Worm (Caenorhabditis elegans): ENCODE data around the gene atx-3.
A peak's percentile ranks its signal among the peaks of the same experiment; 100 is the strongest.

Gene atx-3

ce11 chrV:15550408-15550807, 26.8 kb downstream of the atx-3 start:
- TF ChIP-seq drap-1 (GFP tag; optimal IDR thresholded peaks at IDR 0.05): peak; percentile 7
- no peak for TF ChIP-seq mls-2 (tag; optimal IDR thresholded peaks at IDR 0.05)

ce11 chrV:15547727-15548126, 29.5 kb downstream of the atx-3 start:
- TF ChIP-seq tbx-8 (GFP tag; optimal IDR thresholded peaks at IDR 0.05) (no peak), pha-4 (tag; optimal IDR thresholded peaks at IDR 0.05) (no peak), nhr-2 (tag; optimal IDR thresholded peaks at IDR 0.05) (no peak), ceh-39 (tag; optimal IDR thresholded peaks at IDR 0.05) (no peak), ceh-83 (GFP tag; optimal IDR thresholded peaks at IDR 0.05) (no peak), sptf-1 (tag; optimal IDR thresholded peaks at IDR 0.05) (peak; percentile 17), drap-1 (GFP tag; optimal IDR thresholded peaks at IDR 0.05) (peak; percentile 62), nhr-76 (tag; optimal IDR thresholded peaks at IDR 0.05) (no peak), zip-8 (tag; optimal IDR thresholded peaks at IDR 0.05) (no peak), elt-3 (tag; optimal IDR thresholded peaks at IDR 0.05) (no peak), nhr-28 (tag; optimal IDR thresholded peaks at IDR 0.05) (no peak), elt-1 (tag; optimal IDR thresholded peaks at IDR 0.05; ENCODE audit: borderline replicate concordance, insufficient read depth) (no peak), blmp-1 (tag; optimal IDR thresholded peaks at IDR 0.05) (no peak)

- no peak for TF ChIP-seq cnd-1 (tag; optimal IDR thresholded peaks at IDR 0.05)
- TF ChIP-seq hlh-1 (tag; optimal IDR thresholded peaks at IDR 0.05): no peak
- no peak for TF ChIP-seq bed-3 (GFP tag; optimal IDR thresholded peaks at IDR 0.05)
- no peak for TF ChIP-seq snpc-4 (tag; optimal IDR thresholded peaks at IDR 0.05)
- no peak for TF ChIP-seq M03D4.4 (tag; optimal IDR thresholded peaks at IDR 0.05)
- TF ChIP-seq ces-1 (GFP tag; optimal IDR thresholded peaks at IDR 0.05): no peak
- no peak for TF ChIP-seq ham-2 (GFP tag; optimal IDR thresholded peaks at IDR 0.05)
- TF ChIP-seq elt-3 (tag; optimal IDR thresholded peaks at IDR 0.05): no peak
Observed at ce11 chrV:15544898-15545297, 32.3 kb downstream of the atx-3 start, which contains the start of gene glb-14. glb-14 (minus strand) TSS chrV:15544994.

- TF ChIP-seq nhr-2 (tag; optimal IDR thresholded peaks at IDR 0.05) (no peak), hlh-1 (tag; optimal IDR thresholded peaks at IDR 0.05) (no peak), bed-3 (GFP tag; optimal IDR thresholded peaks at IDR 0.05) (no peak), nhr-12 (tag; optimal IDR thresholded peaks at IDR 0.05) (no peak), ces-1 (GFP tag; optimal IDR thresholded peaks at IDR 0.05) (no peak), lsy-2 (tag; optimal IDR thresholded peaks at IDR 0.05) (no peak), nhr-237 (tag; optimal IDR thresholded peaks at IDR 0.05) (no peak), ham-2 (GFP tag; optimal IDR thresholded peaks at IDR 0.05) (no peak), blmp-1 (tag; optimal IDR thresholded peaks at IDR 0.05) (no peak), ceh-43 (GFP tag; optimal IDR thresholded peaks at IDR 0.05) (no peak)
Observed at ce11 chrV:15543252-15543651, 34.0 kb downstream of the atx-3 start.

- TF ChIP-seq pha-4 (tag; optimal IDR thresholded peaks at IDR 0.05): no peak
- no peak for TF ChIP-seq elt-3 (tag; optimal IDR thresholded peaks at IDR 0.05)
- TF ChIP-seq lin-13 (tag; optimal IDR thresholded peaks at IDR 0.05): no peak
- TF ChIP-seq bed-3 (GFP tag; optimal IDR thresholded peaks at IDR 0.05): no peak
- no peak for TF ChIP-seq nhr-76 (tag; optimal IDR thresholded peaks at IDR 0.05)
- no peak for TF ChIP-seq flh-1 (GFP tag; optimal IDR thresholded peaks at IDR 0.05)
- no peak for TF ChIP-seq zip-8 (tag; optimal IDR thresholded peaks at IDR 0.05)
- no peak for TF ChIP-seq nhr-2 (tag; optimal IDR thresholded peaks at IDR 0.05)
- no peak for TF ChIP-seq lin-32 (GFP tag; optimal IDR thresholded peaks at IDR 0.05)
- no peak for TF ChIP-seq hlh-1 (tag; optimal IDR thresholded peaks at IDR 0.05)
Observed at ce11 chrV:15537923-15538322, 39.3 kb downstream of the atx-3 start, which contains the start of gene prde-1. prde-1 (plus strand) TSS chrV:15538244.

- TF ChIP-seq bed-3 (GFP tag; optimal IDR thresholded peaks at IDR 0.05) (no peak), nhr-28 (tag; optimal IDR thresholded peaks at IDR 0.05) (no peak)
Observed at ce11 chrV:15536320-15536719, 40.9 kb downstream of the atx-3 start, which contains the start of gene F21A3.4. F21A3.4 (plus strand) TSS chrV:15536620.

ce11 chrV:15533864-15534263, 43.4 kb downstream of the atx-3 start, which contains the start of gene F21A3.2:
F21A3.2 (minus strand) TSS chrV:15533964.
- TF ChIP-seq sem-2 (GFP tag; optimal IDR thresholded peaks at IDR 0.05): no peak

Data from whole organism, mixed stage, embryonic.